Fruit fly (Drosophila melanogaster): ENCODE data around the gene GlcAT-S.

GlcAT-S gene

dm6 chr2L:9594625-9595300, 21.5 kb upstream of the GlcAT-S start (continued):
- TF ChIP-seq CG10979 (tag; optimal IDR thresholded peaks at IDR 0.05) (peak; percentile 85), CG3838 (GFP tag; optimal IDR thresholded peaks at IDR 0.05) (no peak), Atf6 (GFP tag; IDR thresholded peaks at IDR 0.05) (no peak), CG14441 (GFP tag; IDR thresholded peaks at IDR 0.05) (no peak), CG18599 (GFP tag; optimal IDR thresholded peaks at IDR 0.05) (peak; percentile 29), Bdp1 (GFP tag; optimal IDR thresholded peaks at IDR 0.05) (no peak), Lpt (GFP tag; optimal IDR thresholded peaks at IDR 0.05) (no peak), tll (GFP tag; optimal IDR thresholded peaks at IDR 0.05) (no peak), Hr3 (GFP tag; optimal IDR thresholded peaks at IDR 0.05) (peak; percentile 33), zf30C (GFP tag; optimal IDR thresholded peaks at IDR 0.05) (peak; percentile 76), slp2 (GFP tag; optimal IDR thresholded peaks at IDR 0.05) (no peak), CG17385 (GFP tag; optimal IDR thresholded peaks at IDR 0.05) (no peak), psq (GFP tag; optimal IDR thresholded peaks at IDR 0.05) (no peak), Spps (tag; optimal IDR thresholded peaks at IDR 0.05) (peak; percentile 56), CG9932 (GFP tag; IDR thresholded peaks at IDR 0.05) (no peak), CG12219 (GFP tag; optimal IDR thresholded peaks at IDR 0.05) (peak; percentile 1), yki (optimal IDR thresholded peaks at IDR 0.05) (no peak), Six4 (GFP tag; optimal IDR thresholded peaks at IDR 0.05) (peak; percentile 33), ATbp (GFP tag; optimal IDR thresholded peaks at IDR 0.05) (peak; percentile 38), eve (GFP tag; optimal IDR thresholded peaks at IDR 0.05) (peak in 1 of 2 experiments; percentile 47), CG4282 (GFP tag; optimal IDR thresholded peaks at IDR 0.05) (no peak), Fer2 (tag; optimal IDR thresholded peaks at IDR 0.05) (no peak), C15 (GFP tag; IDR thresholded peaks at IDR 0.05) (no peak), br (optimal IDR thresholded peaks at IDR 0.05) (no peak), croc (GFP tag; conservative IDR thresholded peaks at IDR 0.05) (peak; percentile 65), tio (GFP tag; optimal IDR thresholded peaks at IDR 0.05) (peak; percentile 1), Deaf1 (tag; optimal IDR thresholded peaks at IDR 0.05) (no peak), dysf (GFP tag; IDR thresholded peaks at IDR 0.05) (peak; percentile 38; the same call in 1 of the 3 replicates), CG4424 (GFP tag; optimal IDR thresholded peaks at IDR 0.05) (peak; percentile 38), CG3995 (GFP tag; optimal IDR thresholded peaks at IDR 0.05) (no peak), Ravus (GFP tag; IDR thresholded peaks at IDR 0.05) (no peak), CrebB (tag; optimal IDR thresholded peaks at IDR 0.05) (no peak), H2.0 (GFP tag; IDR thresholded peaks at IDR 0.05) (0 out of 2 replicates have a peak, but pooled peaks have one; percentile 14), ci (GFP tag; IDR thresholded peaks at IDR 0.05) (0 out of 3 replicates have a peak, but pooled peaks have one; percentile 35), Elba2 (GFP tag; optimal IDR thresholded peaks at IDR 0.05) (no peak), CG8290 (GFP tag; optimal IDR thresholded peaks at IDR 0.05) (no peak), CG8290 (tag; optimal IDR thresholded peaks at IDR 0.05) (no peak), CG10565 (GFP tag; optimal IDR thresholded peaks at IDR 0.05) (no peak), CG8359 (GFP tag; optimal IDR thresholded peaks at IDR 0.05; ENCODE audit: borderline replicate concordance) (peak; percentile 43), dan (GFP tag; IDR thresholded peaks at IDR 0.05) (no peak), CG18262 (tag; optimal IDR thresholded peaks at IDR 0.05) (peak; percentile 83), Dref (GFP tag; IDR thresholded peaks at IDR 0.05) (no peak), B-H2 (GFP tag; optimal IDR thresholded peaks at IDR 0.05) (no peak), CG7271 (tag; optimal IDR thresholded peaks at IDR 0.05) (no peak), Antp (GFP tag; optimal IDR thresholded peaks at IDR 0.05) (no peak), CG8924 (tag; optimal IDR thresholded peaks at IDR 0.05) (peak; percentile 51), bigmax (GFP tag; optimal IDR thresholded peaks at IDR 0.05) (no peak), nmo (GFP tag; optimal IDR thresholded peaks at IDR 0.05) (peak; percentile 62), Mad (GFP tag; optimal IDR thresholded peaks at IDR 0.05) (no peak), CTCF (GFP tag; optimal IDR thresholded peaks at IDR 0.05) (no peak), lmd (GFP tag; IDR thresholded peaks at IDR 0.05) (no peak), sug (tag; optimal IDR thresholded peaks at IDR 0.05) (no peak), CG32767 (GFP tag; IDR thresholded peaks at IDR 0.05) (no peak)

All from whole organism, embryonic.